Fruit fly (Drosophila melanogaster) whole organism, pupa: Measurements from ENCODE around the gene Trf4-2.

Experiments
- CG10348 ChIP-seq: fragments of 200-800 bp; sonication (Bioruptor generic); IDR thresholded peaks from 2 replicates; pipeline ENCODE4 v1.3.6; 2022; ENCODE audit warnings: missing biosample characterization, missing genetic modification characterization
- CG12605 ChIP-seq: fragments of 200-800 bp; sonication (Bioruptor generic); IDR thresholded peaks from 2 replicates; pipeline ENCODE4 v1.3.6; 2022; ENCODE audit warnings: missing biosample characterization, missing genetic modification characterization
- CG13204 ChIP-seq: fragments of 200-800 bp; sonication (Bioruptor generic); optimal IDR thresholded peaks from 2 replicates; lab custom pipeline; 2018; ENCODE audit warnings: missing biosample characterization, mild to moderate bottlenecking, missing genetic modification characterization, moderate library complexity
- CG14655 ChIP-seq: fragments of 200-800 bp; sonication (Bioruptor generic); optimal IDR thresholded peaks from 3 replicates; lab custom pipeline; 2017; ENCODE audit warnings: mild to moderate bottlenecking, missing biosample characterization, missing genetic modification reagents, missing genetic modification characterization
- CG15710 ChIP-seq: fragments of 200-800 bp; sonication (Bioruptor generic); optimal IDR thresholded peaks from 2 replicates; lab custom pipeline; 2018; ENCODE audit warnings: missing biosample characterization, mild to moderate bottlenecking, missing genetic modification characterization, moderate library complexity
- CG17806 ChIP-seq: fragments of 200-800 bp; sonication (Bioruptor generic); optimal IDR thresholded peaks from 2 replicates; lab custom pipeline; 2018; ENCODE audit warnings: missing biosample characterization, mild to moderate bottlenecking, missing genetic modification characterization, moderate library complexity
- CG32121 ChIP-seq: fragments of 200-800 bp; sonication (Bioruptor generic); IDR thresholded peaks from 2 replicates; pipeline ENCODE4 v1.3.6; 2022; ENCODE audit warnings: missing biosample characterization, missing genetic modification characterization
- CG34367 ChIP-seq: fragments of 200-800 bp; sonication (Bioruptor generic); optimal IDR thresholded peaks from 2 replicates; lab custom pipeline; 2018; ENCODE audit warnings: missing biosample characterization, mild to moderate bottlenecking, missing genetic modification characterization
- CG4496 ChIP-seq: fragments of 200-800 bp; sonication (Bioruptor generic); IDR thresholded peaks from 3 replicates; pipeline ENCODE4 v1.3.6; 2022; ENCODE audit warnings: missing biosample characterization, missing genetic modification characterization
- CG8159 ChIP-seq: fragments of 200-800 bp; sonication (Bioruptor generic); optimal IDR thresholded peaks from 3 replicates; lab custom pipeline; 2018; ENCODE audit warnings: missing biosample characterization, mild to moderate bottlenecking, missing genetic modification characterization, moderate library complexity
- CG8301 ChIP-seq: fragments of 200-800 bp; sonication (Bioruptor generic); optimal IDR thresholded peaks from 2 replicates; lab custom pipeline; 2018; ENCODE audit warnings: missing biosample characterization, mild to moderate bottlenecking, missing genetic modification characterization
- CG9948 ChIP-seq: fragments of 200-800 bp; sonication (Bioruptor generic); optimal IDR thresholded peaks from 2 replicates; lab custom pipeline; 2018; ENCODE audit warnings: missing biosample characterization, mild to moderate bottlenecking, missing genetic modification characterization, moderate library complexity
- D1 ChIP-seq: fragments of 200-800 bp; sonication (Bioruptor generic); optimal IDR thresholded peaks from 2 replicates; lab custom pipeline; 2018; ENCODE audit warnings: missing biosample characterization, mild to moderate bottlenecking, missing genetic modification characterization, moderate library complexity
- EcR ChIP-seq: fragments of 200-800 bp; sonication (Bioruptor generic); optimal IDR thresholded peaks from 3 replicates; lab custom pipeline; 2019; ENCODE audit warnings: missing biosample characterization, missing genetic modification characterization, mild to moderate bottlenecking, moderate library complexity, missing genetic modification reagents
- Ets98B ChIP-seq: fragments of 200-800 bp; sonication (Bioruptor generic); IDR thresholded peaks from 2 replicates; pipeline ENCODE4 v1.3.6; 2022; ENCODE audit warnings: missing biosample characterization, missing genetic modification characterization
- Pif1A ChIP-seq: fragments of 200-800 bp; sonication (Bioruptor generic); optimal IDR thresholded peaks from 3 replicates; lab custom pipeline; 2016; ENCODE audit warnings: missing biosample characterization, missing genetic modification characterization
- Pif1B ChIP-seq: fragments of 200-800 bp; sonication (Bioruptor generic); optimal IDR thresholded peaks from 3 replicates; lab custom pipeline; 2016; ENCODE audit warnings: missing biosample characterization, missing genetic modification characterization
- Snoo ChIP-seq: fragments of 200-800 bp; sonication (Bioruptor generic); optimal IDR thresholded peaks from 3 replicates; lab custom pipeline; 2017; ENCODE audit warnings: missing biosample characterization, mild to moderate bottlenecking, missing genetic modification characterization, inconsistent platforms
- fd96Ca ChIP-seq: fragments of 200-800 bp; sonication (Bioruptor generic); IDR thresholded peaks from 3 replicates; pipeline ENCODE4 v1.3.6; 2022; ENCODE audit warnings: missing biosample characterization, missing genetic modification characterization
- gl ChIP-seq: fragments of 200-800 bp; sonication (Bioruptor generic); optimal IDR thresholded peaks from 2 replicates; lab custom pipeline; 2018; ENCODE audit warnings: missing biosample characterization, mild to moderate bottlenecking, missing genetic modification characterization
- rn ChIP-seq: fragments of 200-800 bp; sonication (Bioruptor generic); IDR thresholded peaks from 2 replicates; pipeline ENCODE4 v1.3.6; 2022; ENCODE audit warnings: missing biosample characterization, missing genetic modification characterization

Trf4-2 gene

DNA sequence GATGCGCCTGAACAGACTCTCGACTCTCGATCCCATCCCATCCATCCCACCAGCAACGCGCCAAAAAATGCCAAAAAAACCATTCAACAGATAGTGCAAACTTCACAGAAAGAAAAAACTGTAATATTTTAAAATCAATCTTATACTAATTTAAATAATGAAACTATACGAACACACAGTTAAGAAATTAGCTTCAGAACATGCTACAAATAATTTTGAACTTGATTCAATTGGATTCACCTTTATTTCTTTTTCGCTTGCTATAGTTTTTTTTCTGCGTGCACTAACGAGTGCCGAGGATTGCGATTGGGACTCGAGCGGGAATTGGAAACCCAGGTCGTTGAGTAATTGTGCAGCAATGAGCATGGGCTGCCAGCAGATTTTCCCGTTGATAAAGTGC, 17.0 kb upstream of the Trf4-2 start:
- TF ChIP-seq gl (tag; lab: Kevin White, UChicago) (no peak), CG4496 (GFP tag; lab: Robert Waterston, UW) (no peak), CG8301 (tag; lab: Kevin White, UChicago) (peak; percentile 38), CG13204 (no peak), CG8159 (tag; lab: Kevin White, UChicago) (no peak), CG10348 (GFP tag; lab: Robert Waterston, UW) (no peak), CG17806 (tag; lab: Kevin White, UChicago) (no peak), CG15710 (tag; lab: Kevin White, UChicago) (no peak), Pif1A (GFP tag; lab: Kevin White, UChicago) (no peak), CG9948 (tag; lab: Kevin White, UChicago) (no peak), CG32121 (GFP tag; lab: Robert Waterston, UW) (peak; percentile 68), CG12605 (GFP tag; lab: Robert Waterston, UW) (no peak), Ets98B (GFP tag; lab: Robert Waterston, UW) (peak; percentile 66), fd96Ca (GFP tag; lab: Robert Waterston, UW) (0 out of 3 replicates have a peak, but pooled peaks have one; percentile 34), CG14655 (GFP tag; lab: Kevin White, UChicago) (peak; percentile 28), EcR (no peak), Pif1B (GFP tag; lab: Kevin White, UChicago) (no peak), Snoo (tag; lab: Kevin White, UChicago) (no peak), CG34367 (no peak), D1 (tag; lab: Kevin White, UChicago) (no peak), rn (no peak)

DNA sequence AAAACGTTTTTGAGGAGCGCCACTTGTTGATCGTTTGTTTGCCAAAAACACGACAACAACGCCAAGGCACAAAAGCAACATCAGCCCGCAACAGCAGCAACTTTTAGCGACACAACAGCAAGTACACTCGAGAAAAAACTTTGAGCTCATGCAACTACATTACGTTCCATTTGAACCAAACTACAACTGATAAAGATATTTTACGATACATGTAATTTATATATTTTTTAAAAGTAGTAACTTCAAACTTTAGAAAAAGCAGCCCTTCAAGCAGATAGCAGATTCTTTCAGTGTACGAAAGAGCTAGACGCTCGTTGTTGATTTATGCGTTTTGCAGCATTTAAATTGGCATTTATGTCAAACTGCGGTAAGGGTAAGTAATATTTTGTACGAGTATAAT, 14.9 kb upstream of the Trf4-2 start:
- TF ChIP-seq rn = peak; percentile 65
- peak; percentile 39 for TF ChIP-seq CG8159 (tag; lab: Kevin White, UChicago)
- TF ChIP-seq fd96Ca (GFP tag; lab: Robert Waterston, UW) = peak; percentile 77; the same call in 2 of the 3 replicates
- peak; percentile 54; the same call in 1 of the 2 replicates for TF ChIP-seq CG12605 (GFP tag; lab: Robert Waterston, UW)
- TF ChIP-seq CG9948 (tag; lab: Kevin White, UChicago) = no peak
- TF ChIP-seq Pif1A (GFP tag; lab: Kevin White, UChicago) = no peak
- TF ChIP-seq Ets98B (GFP tag; lab: Robert Waterston, UW) = peak; percentile 86
- peak; percentile 66 for TF ChIP-seq CG8301 (tag; lab: Kevin White, UChicago)
- no peak for TF ChIP-seq CG10348 (GFP tag; lab: Robert Waterston, UW)
- peak; percentile 23 for TF ChIP-seq CG15710 (tag; lab: Kevin White, UChicago)
- TF ChIP-seq CG13204 = no peak
- no peak for TF ChIP-seq EcR
- no peak for TF ChIP-seq D1 (tag; lab: Kevin White, UChicago)
- peak; percentile 86 for TF ChIP-seq CG4496 (GFP tag; lab: Robert Waterston, UW)
- no peak for TF ChIP-seq CG14655 (GFP tag; lab: Kevin White, UChicago)
- TF ChIP-seq CG32121 (GFP tag; lab: Robert Waterston, UW) = peak; percentile 87
- peak; percentile 2 for TF ChIP-seq CG34367
- no peak for TF ChIP-seq Snoo (tag; lab: Kevin White, UChicago)
- peak; percentile 50 for TF ChIP-seq Pif1B (GFP tag; lab: Kevin White, UChicago)
- TF ChIP-seq CG17806 (tag; lab: Kevin White, UChicago) = peak; percentile 41
- TF ChIP-seq gl (tag; lab: Kevin White, UChicago) = no peak

DNA sequence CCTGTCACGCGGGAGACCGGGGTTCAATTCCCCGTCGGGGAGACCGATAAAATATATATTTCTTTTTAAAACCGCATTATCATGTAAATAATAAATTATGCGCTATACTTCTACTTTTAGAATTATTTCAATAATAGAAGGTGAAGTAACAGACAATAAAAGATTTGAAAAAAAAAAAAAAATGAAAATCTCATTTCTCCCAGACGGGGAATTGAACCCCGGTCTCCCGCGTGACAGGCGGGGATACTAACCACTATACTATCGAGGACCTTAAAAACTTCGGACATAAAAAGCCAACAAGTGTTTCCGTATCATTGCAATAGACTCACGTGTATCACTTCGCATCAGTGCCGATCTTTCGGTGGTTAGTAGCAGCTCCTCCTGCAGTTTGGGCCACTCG, 10.2 kb upstream of the Trf4-2 start:
- no peak for TF ChIP-seq CG8301 (tag; lab: Kevin White, UChicago)
- TF ChIP-seq CG14655 (GFP tag; lab: Kevin White, UChicago) = no peak
- TF ChIP-seq fd96Ca (GFP tag; lab: Robert Waterston, UW) = no peak
- TF ChIP-seq rn = no peak
- TF ChIP-seq gl (tag; lab: Kevin White, UChicago) = no peak
- TF ChIP-seq Snoo (tag; lab: Kevin White, UChicago) = no peak
- no peak for TF ChIP-seq CG10348 (GFP tag; lab: Robert Waterston, UW)
- TF ChIP-seq CG34367 = no peak
- TF ChIP-seq EcR = no peak
- no peak for TF ChIP-seq D1 (tag; lab: Kevin White, UChicago)
- TF ChIP-seq CG32121 (GFP tag; lab: Robert Waterston, UW) = no peak
- TF ChIP-seq Pif1A (GFP tag; lab: Kevin White, UChicago) = no peak
- no peak for TF ChIP-seq CG8159 (tag; lab: Kevin White, UChicago)
- no peak for TF ChIP-seq CG13204
- no peak for TF ChIP-seq CG4496 (GFP tag; lab: Robert Waterston, UW)
- no peak for TF ChIP-seq CG15710 (tag; lab: Kevin White, UChicago)
- no peak for TF ChIP-seq CG17806 (tag; lab: Kevin White, UChicago)
- no peak for TF ChIP-seq Ets98B (GFP tag; lab: Robert Waterston, UW)
- TF ChIP-seq CG9948 (tag; lab: Kevin White, UChicago) = no peak

DNA sequence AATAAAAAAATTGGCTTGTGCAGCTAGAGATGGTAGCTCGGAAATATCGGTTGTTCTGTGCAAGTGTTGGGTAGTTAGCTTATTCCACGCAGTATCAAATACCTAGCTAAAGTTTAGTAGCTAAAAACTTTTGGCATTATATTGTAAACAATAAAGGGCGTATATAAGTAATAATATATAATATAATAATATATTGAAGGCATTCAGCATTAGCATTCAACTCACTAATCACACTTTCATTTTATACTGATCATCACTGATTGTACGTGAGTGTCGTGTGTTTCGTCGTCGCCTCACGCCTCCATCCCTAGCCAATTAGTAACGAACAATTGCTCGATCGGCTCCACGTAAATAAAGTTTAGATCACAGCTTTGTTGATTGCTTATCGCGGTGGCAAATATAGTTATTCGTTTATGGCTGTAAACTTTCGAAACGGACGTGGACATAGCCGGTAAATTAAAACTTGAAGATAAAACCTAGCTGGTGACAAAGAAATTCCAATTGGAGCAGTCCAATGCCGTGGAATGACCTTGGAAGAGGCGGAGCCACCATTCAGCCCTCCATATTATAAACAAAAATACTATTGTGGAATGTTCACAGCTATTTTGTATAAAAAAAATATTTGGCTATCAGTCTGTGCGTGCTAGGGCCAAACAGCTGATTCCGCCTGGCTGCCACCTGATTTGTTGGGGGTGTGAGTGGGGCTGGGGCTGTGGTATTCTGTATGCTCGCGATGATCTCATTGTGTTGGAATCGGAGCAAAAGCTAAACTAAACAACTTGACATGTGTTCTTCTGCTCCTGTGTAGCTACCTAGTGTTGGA, 7.0 kb upstream of the Trf4-2 start, which contains the start of the genes PIG-S, sud1 and CG11168:
TSS of gene PIG-S (minus strand) at position 51 of the 823 bp plus-strand sequence.
TSS of gene sud1 (minus strand) at position 51 of the 823 bp plus-strand sequence.
TSS of gene CG11168 (plus strand) at position 293 of the 823 bp plus-strand sequence.
- TF ChIP-seq rn (no peak), CG17806 (tag; lab: Kevin White, UChicago) (peak; percentile 29), CG15710 (tag; lab: Kevin White, UChicago) (peak; percentile 51), fd96Ca (GFP tag; lab: Robert Waterston, UW) (peak; percentile 30; the same call in 1 of the 3 replicates), CG12605 (GFP tag; lab: Robert Waterston, UW) (no peak), CG4496 (GFP tag; lab: Robert Waterston, UW) (peak; percentile 75; the same call in 2 of the 3 replicates), CG8159 (tag; lab: Kevin White, UChicago) (no peak), Pif1B (GFP tag; lab: Kevin White, UChicago) (no peak), Pif1A (GFP tag; lab: Kevin White, UChicago) (no peak), CG8301 (tag; lab: Kevin White, UChicago) (no peak), CG10348 (GFP tag; lab: Robert Waterston, UW) (no peak), CG14655 (GFP tag; lab: Kevin White, UChicago) (no peak), CG32121 (GFP tag; lab: Robert Waterston, UW) (peak; percentile 62; the same call in 1 of the 2 replicates), Ets98B (GFP tag; lab: Robert Waterston, UW) (peak; percentile 41), Snoo (tag; lab: Kevin White, UChicago) (peak; percentile 58), CG9948 (tag; lab: Kevin White, UChicago) (peak; percentile 57), gl (tag; lab: Kevin White, UChicago) (no peak), CG34367 (no peak), EcR (no peak)
